Fruit fly (Drosophila melanogaster): ENCODE data around the gene CG10654.

The CG10654 gene

DNA sequence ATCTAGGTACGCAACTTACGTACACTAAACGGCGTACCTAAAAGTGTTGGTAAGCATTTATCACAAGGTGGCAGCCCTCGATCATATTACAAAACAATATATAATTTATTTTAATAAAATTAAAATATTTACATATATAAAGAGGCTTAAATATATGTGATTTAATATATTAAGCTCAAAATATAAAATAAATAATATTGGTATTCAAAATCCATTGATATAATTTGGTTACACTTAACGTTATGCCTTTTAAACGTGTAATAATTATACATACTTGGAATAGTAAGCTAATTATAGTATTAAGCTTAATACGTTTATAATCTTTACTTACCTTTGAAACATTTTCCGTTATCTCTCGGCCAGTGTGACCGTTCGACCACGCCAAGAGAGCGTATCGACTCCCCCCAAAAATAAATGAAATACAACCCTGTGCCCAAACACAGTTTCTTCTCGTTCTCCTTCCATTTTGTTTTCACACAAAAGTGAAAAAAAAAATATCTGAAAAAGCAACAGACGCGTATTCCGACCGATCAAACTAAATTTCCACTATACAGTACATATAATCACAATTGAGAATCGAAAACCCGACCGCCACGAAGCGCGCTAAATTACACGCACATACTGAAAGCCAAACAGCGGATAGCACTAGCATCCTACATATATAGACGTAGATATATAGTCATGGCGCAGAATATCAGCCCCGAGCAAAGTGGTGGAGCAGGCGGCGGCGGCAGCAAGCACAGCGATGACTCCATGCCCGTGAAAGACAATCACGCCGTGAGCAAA, 3.6 kb downstream of the CG10654 start, which contains the start of the genes CG10646 and vih (continued):
- TF ChIP-seq Hsf (GFP tag; optimal IDR thresholded peaks at IDR 0.05): peak; percentile 2
- TF ChIP-seq knrl (GFP tag; IDR thresholded peaks at IDR 0.05; ENCODE audit: partially characterized antibody): 0 out of 3 replicates have a peak, but pooled peaks have one; percentile 23
- 0 out of 2 replicates have a peak, but pooled peaks have one; percentile 18 for TF ChIP-seq Ada2b (GFP tag; IDR thresholded peaks at IDR 0.05)
- TF ChIP-seq CTCF (GFP tag; optimal IDR thresholded peaks at IDR 0.05): peak; percentile 10
- TF ChIP-seq tap (tag; optimal IDR thresholded peaks at IDR 0.05): peak; percentile 4
- no peak for TF ChIP-seq repo (GFP tag; optimal IDR thresholded peaks at IDR 0.05)
- peak in 1 of 2 experiments; percentile 35 for TF ChIP-seq bsh (GFP tag; optimal IDR thresholded peaks at IDR 0.05)
- TF ChIP-seq CG6175 (GFP tag; IDR thresholded peaks at IDR 0.05): no peak
- TF ChIP-seq CG32772 (GFP tag; IDR thresholded peaks at IDR 0.05): no peak
- TF ChIP-seq Mes4 (GFP tag; optimal IDR thresholded peaks at IDR 0.05): no peak
- peak; percentile 75 for TF ChIP-seq CG12659 (GFP tag; optimal IDR thresholded peaks at IDR 0.05)
- no peak for TF ChIP-seq run (tag; optimal IDR thresholded peaks at IDR 0.05)
- TF ChIP-seq emc (GFP tag; optimal IDR thresholded peaks at IDR 0.05): no peak
- TF ChIP-seq CG10147 (GFP tag; optimal IDR thresholded peaks at IDR 0.05): peak; percentile 20
- TF ChIP-seq Taf1 (GFP tag; IDR thresholded peaks at IDR 0.05): no peak
- TF ChIP-seq Trl (optimal IDR thresholded peaks at IDR 0.05): no peak
- TF ChIP-seq Trl (GFP tag; optimal IDR thresholded peaks at IDR 0.05): peak; percentile 15
- no peak for TF ChIP-seq CG7963 (GFP tag; IDR thresholded peaks at IDR 0.05; ENCODE audit: partially characterized antibody)
- TF ChIP-seq jing (GFP tag; optimal IDR thresholded peaks at IDR 0.05): no peak
- TF ChIP-seq eyg (GFP tag; optimal IDR thresholded peaks at IDR 0.05): no peak
- 0 out of 2 replicates have a peak, but pooled peaks have one; percentile 3 for TF ChIP-seq ranshi (GFP tag; IDR thresholded peaks at IDR 0.05)
- peak; percentile 45 for TF ChIP-seq mam (GFP tag; optimal IDR thresholded peaks at IDR 0.05)
- TF ChIP-seq Spps (tag; optimal IDR thresholded peaks at IDR 0.05): peak; percentile 7
- TF ChIP-seq NK7.1 (GFP tag; optimal IDR thresholded peaks at IDR 0.05): no peak
- TF ChIP-seq slp2 (GFP tag; optimal IDR thresholded peaks at IDR 0.05): no peak
- no peak for TF ChIP-seq CG11085 (GFP tag; IDR thresholded peaks at IDR 0.05)
- no peak for TF ChIP-seq CG30431 (GFP tag; optimal IDR thresholded peaks at IDR 0.05)
- 0 out of 3 replicates have a peak, but pooled peaks have one; percentile 6 for TF ChIP-seq H15 (GFP tag; IDR thresholded peaks at IDR 0.05)
- TF ChIP-seq GATAe (GFP tag; conservative IDR thresholded peaks at IDR 0.05): peak; percentile 55; the same call in 1 of the 2 replicates
- peak; percentile 70 for TF ChIP-seq Meics (GFP tag; optimal IDR thresholded peaks at IDR 0.05)
- no peak for TF ChIP-seq D (optimal IDR thresholded peaks at IDR 0.05)
- peak; percentile 37 for TF ChIP-seq D (GFP tag; optimal IDR thresholded peaks at IDR 0.05)
- peak; percentile 20 for TF ChIP-seq Oli (tag; optimal IDR thresholded peaks at IDR 0.05)
- TF ChIP-seq exex (tag; optimal IDR thresholded peaks at IDR 0.05): peak; percentile 26
- TF ChIP-seq NC2β (GFP tag; optimal IDR thresholded peaks at IDR 0.05): no peak
- TF ChIP-seq CG11723 (GFP tag; optimal IDR thresholded peaks at IDR 0.05): no peak
- TF ChIP-seq B-H2 (GFP tag; optimal IDR thresholded peaks at IDR 0.05): peak; percentile 39
- TF ChIP-seq chm (GFP tag; IDR thresholded peaks at IDR 0.05): no peak
- peak; percentile 59 for TF ChIP-seq grau (tag; optimal IDR thresholded peaks at IDR 0.05)
- no peak for TF ChIP-seq so (GFP tag; IDR thresholded peaks at IDR 0.05)
- no peak for TF ChIP-seq CG7928 (GFP tag; optimal IDR thresholded peaks at IDR 0.05)
- TF ChIP-seq Myb (GFP tag; optimal IDR thresholded peaks at IDR 0.05): peak; percentile 90
- peak; percentile 36 for TF ChIP-seq odd (GFP tag; optimal IDR thresholded peaks at IDR 0.05)
- TF ChIP-seq z (GFP tag; IDR thresholded peaks at IDR 0.05): no peak
- TF ChIP-seq CrebB (tag; optimal IDR thresholded peaks at IDR 0.05): no peak
- TF ChIP-seq CG6689 (GFP tag; IDR thresholded peaks at IDR 0.05): peak; percentile 35; the same call in 1 of the 2 replicates
- TF ChIP-seq pan (optimal IDR thresholded peaks at IDR 0.05): no peak
- peak in 1 of 2 experiments; percentile 47 for TF ChIP-seq pan (GFP tag; optimal IDR thresholded peaks at IDR 0.05 in 1 of 2, IDR thresholded peaks at IDR 0.05 in 1 of 2)
- TF ChIP-seq peb (GFP tag; IDR thresholded peaks at IDR 0.05): no peak
- TF ChIP-seq Nf-YB (GFP tag; optimal IDR thresholded peaks at IDR 0.05): peak; percentile 15
- peak; percentile 60 for TF ChIP-seq CG13296 (GFP tag; optimal IDR thresholded peaks at IDR 0.05)
